Worm (Caenorhabditis elegans) whole organism, L4 larva: ENCODE results near the gene F39B3.3.
A peak's percentile ranks its signal among the peaks of the same experiment; 100 is the strongest.

Experiments
- D1046.2 ChIP-seq: fragments of 200-800 bp; sonication (Bioruptor generic); IDR thresholded peaks from 2 replicates; pipeline ENCODE4 v1.3.6; 2022; ENCODE audit warnings: missing genetic modification characterization, missing compliant biosample characterization
- F44E2.7 ChIP-seq: fragments of 200-800 bp; sonication (Bioruptor generic); IDR thresholded peaks from 2 replicates; pipeline ENCODE4 v2.1.2; 2022; ENCODE audit warnings: missing genetic modification characterization, missing compliant biosample characterization
- F49E8.2 ChIP-seq: sonication (generic microtip); optimal IDR thresholded peaks from 2 replicates; lab custom pipeline; 2016; ENCODE audit warnings: missing compliant biosample characterization, mild to moderate bottlenecking, missing genetic modification characterization, borderline replicate concordance
- T20F7.1 ChIP-seq: fragments of 200-800 bp; sonication (Bioruptor generic); optimal IDR thresholded peaks from 2 replicates; lab custom pipeline; 2018; ENCODE audit warnings: mild to moderate bottlenecking, missing genetic modification characterization, missing compliant biosample characterization
- Y105C5A.15 ChIP-seq: fragments of 200-800 bp; sonication (Bioruptor generic); IDR thresholded peaks from 2 replicates; pipeline ENCODE4 v1.3.6; 2022; ENCODE audit warnings: missing genetic modification characterization, missing compliant biosample characterization
- Y48G9A.11 ChIP-seq: fragments of 200-800 bp; sonication (Bioruptor generic); IDR thresholded peaks from 2 replicates; pipeline ENCODE4 v1.3.6; 2022; ENCODE audit warnings: missing genetic modification reagents, missing genetic modification characterization, missing compliant biosample characterization
- Y5F2A.4 ChIP-seq: fragments of 200-800 bp; sonication (Bioruptor generic); optimal IDR thresholded peaks from 2 replicates; lab custom pipeline; 2018; ENCODE audit warnings: mild to moderate bottlenecking, missing genetic modification characterization, missing compliant biosample characterization
- ZK337.2 ChIP-seq: fragments of 200-800 bp; sonication (Bioruptor generic); IDR thresholded peaks from 2 replicates; pipeline ENCODE4 v1.3.6; 2022; ENCODE audit warnings: missing genetic modification reagents, missing genetic modification characterization, missing compliant biosample characterization
- ZK546.5 ChIP-seq, 2 experiments: sonication (generic microtip); optimal IDR thresholded peaks; 2 replicates each; lab custom pipeline; 2017; ENCODE audit warnings: missing biosample characterization in 2 of 2, missing genetic modification characterization in 2 of 2
- aha-1 ChIP-seq: fragments of 150-350 bp; peaks from one replicate; lab custom pipeline; 2014; ENCODE audit warnings: missing biosample characterization, missing genetic modification characterization
- aly-2 ChIP-seq: sonication (generic microtip); optimal IDR thresholded peaks from 2 replicates; lab custom pipeline; 2018; ENCODE audit warnings: missing biosample characterization, missing genetic modification characterization
- attf-4 ChIP-seq: sonication (generic microtip); optimal IDR thresholded peaks from 3 replicates; lab custom pipeline; 2017; ENCODE audit warnings: missing biosample characterization, missing genetic modification characterization
- ceh-28 ChIP-seq: fragments of 150-350 bp; optimal IDR thresholded peaks from 2 replicates; lab custom pipeline; 2014; ENCODE audit warnings: missing biosample characterization, missing genetic modification reagents, missing genetic modification characterization
- ceh-62 ChIP-seq: sonication (generic microtip); optimal IDR thresholded peaks from 2 replicates; lab custom pipeline; 2017; ENCODE audit warnings: missing biosample characterization, missing genetic modification characterization
- ces-1 ChIP-seq: fragments of 150-350 bp; sonication (generic microtip); optimal IDR thresholded peaks from 4 replicates; lab custom pipeline; 2014; ENCODE audit warnings: missing biosample characterization, missing genetic modification reagents, missing genetic modification characterization
- cey-2 ChIP-seq: sonication (generic microtip); optimal IDR thresholded peaks from 3 replicates; lab custom pipeline; 2017; ENCODE audit warnings: missing genetic modification characterization, mild to moderate bottlenecking, missing compliant biosample characterization, antibody characterized with exemption, borderline replicate concordance; ENCODE audit not compliant: insufficient read depth
- ctbp-1 ChIP-seq: fragments of 200-800 bp; sonication (Bioruptor generic); IDR thresholded peaks from 2 replicates; pipeline ENCODE4 v1.3.6; 2022; ENCODE audit warnings: missing genetic modification reagents, missing genetic modification characterization, missing compliant biosample characterization
- daf-12 ChIP-seq: fragments of 150-350 bp; optimal IDR thresholded peaks from 2 replicates; lab custom pipeline; 2014; ENCODE audit warnings: missing biosample characterization, missing genetic modification reagents, missing genetic modification characterization
- daf-16 ChIP-seq, 3 experiments: sonication (generic microtip); optimal IDR thresholded peaks; 2 replicates each; lab custom pipeline; 2016 to 2017; ENCODE audit warnings: missing genetic modification characterization in 3 of 3, missing genetic modification reagents in 3 of 3, mild to moderate bottlenecking in 2 of 3, missing compliant biosample characterization in 2 of 3, missing biosample characterization in 1 of 3, moderate library complexity in 1 of 3
- dmd-8 ChIP-seq: fragments of 200-800 bp; sonication (Bioruptor generic); IDR thresholded peaks from 2 replicates; pipeline ENCODE4 v1.3.6; 2022; ENCODE audit warnings: missing genetic modification characterization, missing compliant biosample characterization
- egl-27 ChIP-seq: sonication (generic microtip); optimal IDR thresholded peaks from 3 replicates; lab custom pipeline; 2017; ENCODE audit warnings: missing biosample characterization, missing genetic modification reagents, missing genetic modification characterization
- egl-43 ChIP-seq: fragments of 200-800 bp; sonication (Bioruptor generic); IDR thresholded peaks from 2 replicates; pipeline ENCODE4 v1.3.6; 2022; ENCODE audit warnings: missing genetic modification reagents, missing genetic modification characterization, missing compliant biosample characterization
- hlh-11 ChIP-seq: fragments of 200-800 bp; sonication (Bioruptor generic); optimal IDR thresholded peaks from 2 replicates; lab custom pipeline; 2018; ENCODE audit warnings: mild to moderate bottlenecking, missing genetic modification characterization, missing compliant biosample characterization
- hlh-30 ChIP-seq: sonication (generic microtip); optimal IDR thresholded peaks from 2 replicates; lab custom pipeline; 2017; ENCODE audit warnings: antibody characterized with exemption, mild to moderate bottlenecking, missing genetic modification characterization, missing compliant biosample characterization; ENCODE audit not compliant: insufficient read depth
- hmg-1.1 ChIP-seq: fragments of 200-800 bp; sonication (Bioruptor generic); IDR thresholded peaks from 2 replicates; pipeline ENCODE4 v1.3.6; 2022; ENCODE audit warnings: missing genetic modification reagents, missing genetic modification characterization, missing compliant biosample characterization
- jun-1 ChIP-seq: fragments of 150-350 bp; optimal IDR thresholded peaks from 2 replicates; lab custom pipeline; 2014; ENCODE audit warnings: missing biosample characterization, missing genetic modification reagents, missing genetic modification characterization
- lim-7 ChIP-seq: fragments of 200-800 bp; sonication (Bioruptor generic); IDR thresholded peaks from 2 replicates; pipeline ENCODE4 v1.3.6; 2022; ENCODE audit warnings: missing genetic modification characterization, missing compliant biosample characterization
- lin-29 ChIP-seq: fragments of 200-800 bp; sonication (Bioruptor generic); IDR thresholded peaks from 2 replicates; pipeline ENCODE4 v1.3.6; 2022; ENCODE audit warnings: missing genetic modification reagents, missing genetic modification characterization, missing compliant biosample characterization
- lir-3 ChIP-seq: sonication (generic microtip); optimal IDR thresholded peaks from 2 replicates; lab custom pipeline; 2016; ENCODE audit warnings: mild to moderate bottlenecking, missing genetic modification characterization, missing compliant biosample characterization
- lsy-2 ChIP-seq, 2 experiments: fragments of 150-350 bp in 1 of 2; sonication (generic microtip) in 1 of 2; optimal IDR thresholded peaks; 2 replicates each; lab custom pipeline; 2014 to 2017; ENCODE audit warnings: missing biosample characterization in 2 of 2, missing genetic modification characterization in 2 of 2
- mdl-1 ChIP-seq, 2 experiments: fragments of 150-350 bp in 1 of 2; sonication (generic microtip) in 1 of 2; optimal IDR thresholded peaks; 2 replicates each; lab custom pipeline; 2014 to 2017; ENCODE audit warnings: missing biosample characterization in 2 of 2, missing genetic modification characterization in 2 of 2
- nhr-10 ChIP-seq: fragments of 150-350 bp; optimal IDR thresholded peaks from 2 replicates; lab custom pipeline; 2014; ENCODE audit warnings: missing biosample characterization, missing genetic modification characterization
- nhr-41 ChIP-seq: fragments of 200-800 bp; sonication (Bioruptor generic); IDR thresholded peaks from 2 replicates; pipeline ENCODE4 v1.3.6; 2022; ENCODE audit warnings: missing genetic modification reagents, missing genetic modification characterization, missing compliant biosample characterization
- nhr-76 ChIP-seq: fragments of 150-350 bp; optimal IDR thresholded peaks from 2 replicates; lab custom pipeline; 2014; ENCODE audit warnings: missing biosample characterization, missing genetic modification characterization
- nhr-77 ChIP-seq: fragments of 150-350 bp; optimal IDR thresholded peaks from 2 replicates; lab custom pipeline; 2014; ENCODE audit warnings: missing biosample characterization, missing genetic modification characterization
- php-3 ChIP-seq: fragments of 200-800 bp; sonication (Bioruptor generic); IDR thresholded peaks from 2 replicates; pipeline ENCODE4 v1.3.6; 2022; ENCODE audit warnings: missing genetic modification reagents, missing genetic modification characterization, missing compliant biosample characterization
- saeg-2 ChIP-seq: fragments of 200-800 bp; sonication (Bioruptor generic); IDR thresholded peaks from 2 replicates; pipeline ENCODE4 v1.3.6; 2022; ENCODE audit warnings: missing genetic modification reagents, missing genetic modification characterization, missing compliant biosample characterization
- set-16 ChIP-seq: fragments of 200-800 bp; sonication (Bioruptor generic); IDR thresholded peaks from 2 replicates; pipeline ENCODE4 v1.3.6; 2022; ENCODE audit warnings: missing genetic modification reagents, missing genetic modification characterization, missing compliant biosample characterization
- skn-1 ChIP-seq: fragments of 150-350 bp; optimal IDR thresholded peaks from 2 replicates; lab custom pipeline; 2014; ENCODE audit warnings: missing biosample characterization, missing genetic modification characterization
- spr-1 ChIP-seq: sonication (generic microtip); optimal IDR thresholded peaks from 2 replicates; lab custom pipeline; 2016; ENCODE audit warnings: mild to moderate bottlenecking, missing genetic modification characterization, missing compliant biosample characterization
- unc-62 ChIP-seq, 3 experiments: fragments of 150-350 bp in 1 of 3; sonication (generic microtip); optimal IDR thresholded peaks in 2 of 3; peaks in 1 of 3; 1 replicate in 1 of 3; 2 replicates in 2 of 3; lab custom pipeline; 2014 to 2017; ENCODE audit warnings: missing biosample characterization in 3 of 3, missing genetic modification characterization in 3 of 3, missing genetic modification reagents in 3 of 3, missing genotype in 1 of 3
- vab-7 ChIP-seq: fragments of 200-800 bp; sonication (Bioruptor generic); IDR thresholded peaks from 2 replicates; pipeline ENCODE4 v1.3.6; 2022; ENCODE audit warnings: missing genetic modification reagents, missing genetic modification characterization, missing compliant biosample characterization
- zip-11 ChIP-seq: fragments of 200-800 bp; sonication (Bioruptor generic); IDR thresholded peaks from 2 replicates; pipeline ENCODE4 v1.3.6; 2022; ENCODE audit warnings: missing genetic modification characterization, missing compliant biosample characterization
- ztf-11 ChIP-seq: fragments of 150-350 bp; optimal IDR thresholded peaks from 2 replicates; lab custom pipeline; 2014; ENCODE audit warnings: missing biosample characterization, missing genetic modification characterization

Gene F39B3.3

ce11 chrX:17625729-17626128 lies 46.8 kb upstream of the F39B3.3 start:
- TF ChIP-seq ztf-11 (no peak), daf-16 (GFP tag; optimal IDR thresholded peaks at IDR 0.05; lab: Kevin White, UChicago) (no peak), daf-16 (tag; optimal IDR thresholded peaks at IDR 0.05; lab: Kevin White, UChicago) (peak; percentile 70), aha-1 (tag; lab: Kevin White, UChicago) (peak; percentile 87), aly-2 (tag; lab: Kevin White, UChicago) (no peak), lim-7 (GFP tag; lab: Robert Waterston, UW) (no peak), Y105C5A.15 (no peak), php-3 (GFP tag; lab: Robert Waterston, UW) (0 out of 2 replicates have a peak, but pooled peaks have one; percentile 17)

ce11 chrX:17625245-17625644 lies 46.3 kb upstream of the F39B3.3 start:
- TF ChIP-seq D1046.2, result 0 out of 2 replicates have a peak, but pooled peaks have one; percentile 65
- no peak for TF ChIP-seq nhr-41
- no peak for TF ChIP-seq T20F7.1 (GFP tag; lab: Kevin White, UChicago)
- peak; percentile 80 for TF ChIP-seq set-16 (GFP tag; lab: Robert Waterston, UW)
- TF ChIP-seq ceh-28, result no peak
- TF ChIP-seq unc-62 (GFP tag; optimal IDR thresholded peaks at IDR 0.05 in 1 of 2; lab: Kevin White, UChicago), result peak in 1 of 2 experiments; percentile 79
- no peak for TF ChIP-seq unc-62 (tag; optimal IDR thresholded peaks at IDR 0.05; lab: Kevin White, UChicago)
- TF ChIP-seq aha-1 (tag; lab: Kevin White, UChicago), result peak; percentile 79

- no peak for TF ChIP-seq lin-29 (GFP tag; lab: Robert Waterston, UW)
- no peak for TF ChIP-seq nhr-10
- no peak for TF ChIP-seq hmg-1.1 (GFP tag; lab: Robert Waterston, UW)
- no peak for TF ChIP-seq vab-7 (GFP tag; lab: Robert Waterston, UW)
- no peak for TF ChIP-seq attf-4 (tag; lab: Kevin White, UChicago)
- no peak for TF ChIP-seq mdl-1 (tag; optimal IDR thresholded peaks at IDR 0.05; lab: Kevin White, UChicago)
- TF ChIP-seq aly-2 (tag; lab: Kevin White, UChicago), result no peak
- TF ChIP-seq ceh-62 (tag; lab: Kevin White, UChicago), result no peak
- TF ChIP-seq jun-1 (tag; lab: Kevin White, UChicago), result no peak
- no peak for TF ChIP-seq egl-43 (GFP tag; lab: Robert Waterston, UW)
- no peak for TF ChIP-seq skn-1 (tag; lab: Kevin White, UChicago)
- no peak for TF ChIP-seq nhr-77 (tag; lab: Kevin White, UChicago)
- TF ChIP-seq hlh-11 (tag; lab: Kevin White, UChicago), result no peak
- no peak for TF ChIP-seq nhr-76 (tag; lab: Kevin White, UChicago)
- TF ChIP-seq ZK337.2 (GFP tag; lab: Robert Waterston, UW), result no peak
- no peak for TF ChIP-seq hlh-30 (tag; lab: Kevin White, UChicago)
- no peak for TF ChIP-seq Y48G9A.11 (GFP tag; lab: Robert Waterston, UW)
- TF ChIP-seq Y5F2A.4, result no peak
- no peak for TF ChIP-seq F49E8.2
- no peak for TF ChIP-seq egl-27
Observed at ce11 chrX:17614245-17614644, 35.3 kb upstream of the F39B3.3 start, which contains the start of gene ncs-7. Gene ncs-7 (plus strand): TSS chrX:17614545.

- TF ChIP-seq hmg-1.1 (GFP tag; lab: Robert Waterston, UW), result no peak
- TF ChIP-seq aha-1 (tag; lab: Kevin White, UChicago), result peak; percentile 63
Observed at ce11 chrX:17613024-17613423, 34.1 kb upstream of the F39B3.3 start.

ce11 chrX:17611180-17611579 lies 32.3 kb upstream of the F39B3.3 start:
- TF ChIP-seq spr-1 (tag; lab: Kevin White, UChicago) (no peak), ctbp-1 (GFP tag; lab: Robert Waterston, UW) (peak; percentile 67; the same call in 1 of the 2 replicates), daf-16 (GFP tag; optimal IDR thresholded peaks at IDR 0.05; lab: Kevin White, UChicago) (peak in 1 of 2 experiments; percentile 6), daf-16 (tag; optimal IDR thresholded peaks at IDR 0.05; lab: Kevin White, UChicago) (peak; percentile 27), dmd-8 (GFP tag; lab: Robert Waterston, UW) (no peak), ces-1 (GFP tag; lab: Kevin White, UChicago) (no peak), cey-2 (tag; lab: Kevin White, UChicago) (no peak), daf-12 (tag; lab: Kevin White, UChicago) (no peak), egl-43 (GFP tag; lab: Robert Waterston, UW) (peak; percentile 78), F44E2.7 (peak; percentile 64; the same call in 1 of the 2 replicates), nhr-76 (tag; lab: Kevin White, UChicago) (no peak), ZK546.5 (tag; optimal IDR thresholded peaks at IDR 0.05; lab: Kevin White, UChicago) (no peak), lsy-2 (tag; optimal IDR thresholded peaks at IDR 0.05; lab: Kevin White, UChicago) (no peak), jun-1 (tag; lab: Kevin White, UChicago) (no peak), lir-3 (tag; lab: Kevin White, UChicago) (no peak), zip-11 (GFP tag; lab: Robert Waterston, UW) (no peak), saeg-2 (GFP tag; lab: Robert Waterston, UW) (0 out of 2 replicates have a peak, but pooled peaks have one; percentile 20)
